Worm (Caenorhabditis elegans): Measurements from ENCODE around the gene B0222.15.

ce11 chrV:9183718-9184441 lies 27.3 kb upstream of the B0222.15 start:
- TF ChIP-seq nhr-76 (tag; optimal IDR thresholded peaks at IDR 0.05) (no peak), ctbp-1 (GFP tag; IDR thresholded peaks at IDR 0.05) (no peak)

Measured in whole organism, L4 larva.